Fruit fly (Drosophila melanogaster) whole organism, wandering third instar larva: Measurements from ENCODE around the gene armi.
A peak's percentile ranks its signal among the peaks of the same experiment; 100 is the strongest.

ENCODE experiments used
- CrebA ChIP-seq: fragments of 200-800 bp; sonication (Bioruptor generic); optimal IDR thresholded peaks from 2 replicates; lab custom pipeline; 2016; ENCODE audit warnings: missing biosample characterization, mild to moderate bottlenecking, missing genetic modification characterization, borderline replicate concordance
- Dfd ChIP-seq: fragments of >200 bp; optimal IDR thresholded peaks from 2 replicates; lab custom pipeline; 2017; ENCODE audit warnings: missing biosample characterization, missing genetic modification characterization
- Dif ChIP-seq: fragments of 200-275, 200-300 bp; sonication (Bioruptor generic); optimal IDR thresholded peaks from 2 replicates; lab custom pipeline; 2018; ENCODE audit warnings: missing biosample characterization, missing genetic modification characterization; ENCODE audit not compliant: partially characterized antibody
- HLH106 ChIP-seq: fragments of 200-800 bp; optimal IDR thresholded peaks from 3 replicates; lab custom pipeline; 2019; ENCODE audit warnings: missing biosample characterization, mild to moderate bottlenecking, missing genetic modification characterization, moderate library complexity
- Hnf4 ChIP-seq: fragments of 200-800 bp; sonication (Bioruptor generic); optimal IDR thresholded peaks from 2 replicates; lab custom pipeline; 2016; ENCODE audit warnings: missing biosample characterization, mild to moderate bottlenecking, missing genetic modification characterization
- Hr83 ChIP-seq: fragments of 200-300 bp; sonication (Bioruptor generic); optimal IDR thresholded peaks from 2 replicates; lab custom pipeline; 2016; ENCODE audit warnings: missing biosample characterization, mild to moderate bottlenecking, missing genetic modification characterization, moderate library complexity; ENCODE audit not compliant: poor library complexity, severe bottlenecking
- Jra ChIP-seq: sonication (Bioruptor generic); optimal IDR thresholded peaks from 2 replicates; lab custom pipeline; 2016; ENCODE audit warnings: missing biosample characterization, missing genetic modification characterization
- Mio ChIP-seq: sonication (Bioruptor generic); optimal IDR thresholded peaks from 2 replicates; lab custom pipeline; 2016; ENCODE audit warnings: missing biosample characterization, missing genetic modification characterization
- Myc ChIP-seq: fragments of >200 bp; optimal IDR thresholded peaks from 2 replicates; lab custom pipeline; 2017
- N ChIP-seq: fragments of >200 bp; optimal IDR thresholded peaks from 2 replicates; lab custom pipeline; 2018; ENCODE audit warnings: missing biosample characterization, missing external identifiers, missing genetic modification characterization
- OdsH ChIP-seq: fragments of 200-800 bp; sonication (Bioruptor generic); optimal IDR thresholded peaks from 2 replicates; lab custom pipeline; 2016; ENCODE audit warnings: missing biosample characterization, mild to moderate bottlenecking, missing genetic modification characterization
- Rel ChIP-seq, 2 experiments: fragments of 200-800 bp; sonication (Bioruptor generic) in 1 of 2; optimal IDR thresholded peaks; 2 replicates in 1 of 2; 3 replicates in 1 of 2; lab custom pipeline; 2016 to 2019; ENCODE audit warnings: mild to moderate bottlenecking in 2 of 2, missing biosample characterization in 2 of 2, missing genetic modification characterization in 2 of 2, moderate library complexity in 1 of 2
- Sp1 ChIP-seq: fragments of 200-800 bp; sonication (Bioruptor generic); optimal IDR thresholded peaks from 3 replicates; lab custom pipeline; 2019; ENCODE audit warnings: missing biosample characterization, mild to moderate bottlenecking, missing genetic modification characterization, moderate library complexity
- dl ChIP-seq, 2 experiments: fragments of 175-275, 200-275 bp in 1 of 2; fragments of 200-275 bp in 1 of 2; sonication (Bioruptor generic); optimal IDR thresholded peaks; lab custom pipeline; 2018; ENCODE audit warnings: mild to moderate bottlenecking in 2 of 2, missing biosample characterization in 2 of 2, missing genetic modification characterization in 2 of 2, moderate library complexity in 2 of 2; ENCODE audit not compliant: partially characterized antibody in 2 of 2, insufficient read depth in 1 of 2
- dsf ChIP-seq: sonication (Bioruptor generic); optimal IDR thresholded peaks from 2 replicates; lab custom pipeline; 2016; ENCODE audit warnings: missing biosample characterization, missing genetic modification characterization, borderline replicate concordance
- ey ChIP-seq: fragments of 200-800 bp; sonication (Bioruptor generic); optimal IDR thresholded peaks from 2 replicates; lab custom pipeline; 2016; ENCODE audit warnings: missing biosample characterization, missing genetic modification characterization
- foxo ChIP-seq, 2 experiments: fragments of 200-800 bp; sonication (Bioruptor generic); optimal IDR thresholded peaks; 2 replicates in 1 of 2; 3 replicates in 1 of 2; lab custom pipeline; 2016 to 2017; ENCODE audit warnings: missing biosample characterization in 2 of 2, missing genetic modification characterization in 2 of 2
- fru ChIP-seq: fragments of 200-800 bp; sonication (Bioruptor generic); optimal IDR thresholded peaks from 3 replicates; lab custom pipeline; 2016; ENCODE audit warnings: missing biosample characterization, mild to moderate bottlenecking, missing genetic modification characterization
- h ChIP-seq: fragments of 200-800 bp; sonication (Bioruptor generic); optimal IDR thresholded peaks from 3 replicates; lab custom pipeline; 2016; ENCODE audit warnings: missing biosample characterization, mild to moderate bottlenecking, missing genetic modification characterization
- jim ChIP-seq: fragments of 175-275, 200-325 bp; sonication (Bioruptor generic); optimal IDR thresholded peaks from 2 replicates; lab custom pipeline; 2016; ENCODE audit warnings: missing biosample characterization, mild to moderate bottlenecking, missing genetic modification characterization
- lola ChIP-seq: fragments of >200 bp; optimal IDR thresholded peaks from 2 replicates; lab custom pipeline; 2017; ENCODE audit warnings: missing biosample characterization, missing genetic modification characterization
- pan ChIP-seq: fragments of >200 bp; optimal IDR thresholded peaks from 2 replicates; lab custom pipeline; 2017
- psq ChIP-seq: fragments of 200-800 bp; sonication (Bioruptor generic); optimal IDR thresholded peaks from 3 replicates; lab custom pipeline; 2017; ENCODE audit warnings: missing biosample characterization, mild to moderate bottlenecking, missing genetic modification characterization, moderate library complexity
- rgr ChIP-seq: fragments of 200-800 bp; sonication (Bioruptor generic); optimal IDR thresholded peaks from 3 replicates; lab custom pipeline; 2016; ENCODE audit warnings: missing biosample characterization, mild to moderate bottlenecking, missing genetic modification characterization
- tai ChIP-seq: sonication (Bioruptor generic); optimal IDR thresholded peaks from 2 replicates; lab custom pipeline; 2016; ENCODE audit warnings: missing biosample characterization, missing genetic modification characterization
- woc ChIP-seq: sonication (Bioruptor generic); optimal IDR thresholded peaks from 2 replicates; lab custom pipeline; 2016; ENCODE audit warnings: missing biosample characterization, mild to moderate bottlenecking, missing genetic modification characterization

Gene armi

DNA sequence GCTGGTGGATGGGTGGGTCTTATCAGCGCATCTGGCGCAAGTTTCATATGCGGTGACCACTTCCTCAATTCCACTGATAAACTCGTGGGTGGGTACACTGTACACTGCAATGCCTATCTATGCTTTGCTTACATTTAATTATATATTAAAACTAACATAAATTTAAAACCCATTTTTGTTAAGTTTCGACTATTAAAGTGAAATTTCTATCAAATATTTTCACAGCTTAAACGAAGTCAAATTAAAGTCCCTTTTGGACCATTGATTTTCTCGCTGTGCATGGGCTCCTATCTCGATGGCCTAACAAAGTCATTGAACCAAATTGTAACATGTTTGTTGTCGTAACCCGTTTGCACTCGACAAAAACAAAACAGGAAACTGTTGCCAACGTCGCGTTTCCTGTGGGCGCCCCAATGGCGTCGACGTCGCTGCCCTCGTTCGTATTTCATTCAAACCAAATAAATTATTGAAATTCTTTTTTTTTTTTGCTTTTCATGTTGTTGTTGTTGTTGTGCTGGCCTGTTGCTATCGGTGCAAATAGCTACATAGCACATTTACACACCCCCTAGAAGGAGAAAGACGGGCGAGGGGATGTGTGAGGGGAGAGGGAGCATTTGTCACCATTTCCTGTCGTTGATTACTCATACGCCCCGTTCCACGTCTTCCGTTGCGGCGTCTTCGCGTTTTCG, 28.3 kb upstream of the armi start (continued):
- TF ChIP-seq dsf (GFP tag; lab: Kevin White, UChicago) = no peak
- TF ChIP-seq h = peak; percentile 82
- TF ChIP-seq woc = no peak
- no peak for TF ChIP-seq jim
- peak in 1 of 2 experiments; percentile 85 for TF ChIP-seq foxo (GFP tag; optimal IDR thresholded peaks at IDR 0.05; lab: Kevin White, UChicago)
- no peak for TF ChIP-seq Dif (GFP tag; lab: Kevin White, UChicago)
- TF ChIP-seq fru (GFP tag; lab: Kevin White, UChicago) = peak; percentile 77
- TF ChIP-seq Myc = no peak
- no peak for TF ChIP-seq CrebA
- peak; percentile 79 for TF ChIP-seq HLH106 (tag; lab: Kevin White, UChicago)
- no peak for TF ChIP-seq dl (GFP tag; optimal IDR thresholded peaks at IDR 0.05; lab: Kevin White, UChicago; ENCODE audit: insufficient read depth in 1 of 2, partially characterized antibody in 2 of 2)
- no peak for TF ChIP-seq Mio (GFP tag; lab: Kevin White, UChicago)
- TF ChIP-seq tai = peak; percentile 56

DNA sequence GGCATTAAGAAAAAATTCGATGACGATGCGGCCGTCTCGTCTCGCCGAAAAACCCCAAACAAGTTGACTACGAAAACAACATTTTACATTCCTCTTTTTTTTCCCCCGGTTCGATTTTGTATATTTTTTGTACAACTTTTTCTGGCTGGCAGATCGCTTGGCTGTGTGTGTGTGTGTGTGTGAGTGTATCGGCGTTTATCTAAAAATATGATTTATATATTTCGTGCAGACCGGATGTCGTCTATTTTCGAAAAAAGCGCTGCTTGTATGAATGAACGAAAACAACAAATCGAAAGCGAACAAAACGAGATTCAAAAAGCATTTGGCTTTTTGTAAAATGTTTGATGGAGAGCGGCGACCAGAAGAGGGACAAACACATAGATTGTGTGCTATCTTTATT, 27.2 kb upstream of the armi start:
- TF ChIP-seq HLH106 (tag; lab: Kevin White, UChicago) (no peak), Dfd (GFP tag; lab: Kevin White, UChicago) (peak; percentile 56)

DNA sequence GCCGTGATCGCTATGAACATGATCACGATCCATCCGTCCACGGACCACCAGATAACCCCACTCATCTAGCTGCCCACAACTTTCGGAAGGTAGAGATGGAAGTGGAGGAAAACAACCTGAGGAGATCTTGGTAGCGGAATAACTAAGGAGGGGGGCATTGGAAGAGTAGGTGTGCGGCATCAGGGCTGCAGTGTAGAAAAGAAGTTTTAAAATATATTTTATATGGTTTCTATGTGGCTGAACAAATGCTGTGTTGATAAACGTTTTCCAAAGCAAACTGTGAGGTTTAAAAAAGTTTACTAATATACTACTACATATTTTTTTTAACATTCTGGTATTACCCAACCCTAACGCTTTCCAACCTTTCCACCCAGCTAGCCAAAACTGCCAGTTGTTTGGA, 26.2 kb upstream of the armi start:
- TF ChIP-seq ey (GFP tag; lab: Kevin White, UChicago) (no peak), tai (no peak), Hnf4 (no peak), Dfd (GFP tag; lab: Kevin White, UChicago) (no peak), N (GFP tag; lab: Kevin White, UChicago) (no peak)

DNA sequence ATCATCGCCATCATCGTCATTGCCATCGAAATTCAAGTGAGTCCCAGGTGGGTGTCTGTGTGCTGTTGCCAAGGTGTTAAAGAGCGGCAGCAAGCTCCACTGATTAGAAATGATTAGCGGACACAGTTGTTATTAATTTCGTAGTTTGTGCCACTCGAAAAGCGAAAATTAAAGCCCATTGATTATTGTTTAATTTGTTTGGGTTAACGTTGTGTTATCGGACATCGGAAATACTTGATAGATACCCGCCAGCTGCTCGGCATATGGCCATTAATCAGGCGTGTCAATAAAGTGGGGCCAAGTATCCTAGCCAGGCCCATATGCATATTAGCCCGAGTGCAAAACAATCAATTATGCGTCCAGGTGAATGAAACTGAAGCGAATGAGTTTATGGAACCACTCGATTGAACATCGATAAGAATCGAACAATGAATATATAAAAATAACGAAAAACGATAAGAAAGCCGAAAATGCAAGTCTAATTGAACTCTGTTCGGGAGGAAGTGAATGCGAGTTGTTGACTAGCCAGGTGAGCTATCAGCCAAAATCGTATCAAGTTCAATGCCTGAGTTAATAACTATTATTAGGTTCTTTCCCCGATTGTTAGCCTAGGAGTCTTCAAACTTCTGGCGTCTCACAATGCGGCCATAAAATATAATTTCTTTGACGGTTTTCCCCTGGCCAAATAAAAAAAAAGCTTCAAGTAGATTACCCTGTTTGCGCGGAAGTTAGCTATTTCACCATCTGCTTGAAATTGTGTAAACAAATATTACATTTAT, 25.4 kb upstream of the armi start:
- TF ChIP-seq Myc (no peak), h (peak; percentile 36), Rel (GFP tag; optimal IDR thresholded peaks at IDR 0.05; lab: Kevin White, UChicago) (no peak), Rel (tag; optimal IDR thresholded peaks at IDR 0.05; lab: Kevin White, UChicago) (peak; percentile 96), ey (GFP tag; lab: Kevin White, UChicago) (no peak), Jra (GFP tag; lab: Kevin White, UChicago) (no peak), Sp1 (GFP tag; lab: Kevin White, UChicago) (no peak), Hnf4 (no peak), pan (no peak), dl (GFP tag; optimal IDR thresholded peaks at IDR 0.05; lab: Kevin White, UChicago; ENCODE audit: insufficient read depth in 1 of 2, partially characterized antibody in 2 of 2) (peak in 1 of 2 experiments; percentile 14), CrebA (peak; percentile 85)

DNA sequence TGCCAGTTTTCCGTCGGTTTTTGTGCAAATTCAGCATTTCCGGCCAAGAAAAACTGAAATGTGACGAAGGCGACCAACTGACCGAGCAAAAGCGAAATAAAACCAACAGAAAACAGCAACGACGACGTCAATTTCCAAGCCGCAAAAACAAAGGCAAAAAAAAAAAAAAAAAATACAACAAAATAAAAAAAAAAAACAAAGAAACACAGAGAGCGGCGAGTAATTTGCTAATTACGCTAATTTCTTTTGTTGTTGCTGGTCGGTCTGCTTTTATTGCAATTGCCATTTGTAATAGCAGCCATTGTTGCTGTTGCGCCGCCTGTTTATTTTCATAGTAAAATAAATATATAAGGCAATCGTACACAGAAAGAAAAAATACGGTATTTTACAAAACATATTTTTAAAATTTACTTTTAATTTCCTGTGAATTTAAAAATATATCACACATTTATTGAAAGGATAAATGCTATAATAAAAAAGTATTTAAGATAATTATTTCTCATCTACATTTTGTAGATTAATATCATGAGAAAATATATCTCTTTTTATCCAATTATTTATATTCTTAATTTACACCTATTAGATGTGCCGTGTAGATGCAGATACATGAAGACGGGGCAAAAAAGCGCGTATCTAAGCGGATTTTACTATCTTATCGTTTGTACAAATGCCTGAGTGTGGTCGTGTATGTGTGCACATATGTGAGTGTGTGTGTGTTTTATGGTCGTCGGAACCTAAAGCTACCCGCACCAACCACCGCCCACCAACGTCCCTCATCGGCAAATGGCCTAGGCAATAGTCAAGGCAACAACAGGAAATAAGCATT, 24.1 kb upstream of the armi start:
- TF ChIP-seq h (peak; percentile 42), Hnf4 (no peak), tai (peak; percentile 42), psq (GFP tag; lab: Kevin White, UChicago) (peak; percentile 65), N (GFP tag; lab: Kevin White, UChicago) (no peak), rgr (GFP tag; lab: Kevin White, UChicago) (peak; percentile 32), Sp1 (GFP tag; lab: Kevin White, UChicago) (peak; percentile 73), fru (GFP tag; lab: Kevin White, UChicago) (peak; percentile 9), OdsH (GFP tag; lab: Kevin White, UChicago) (peak; percentile 61), lola (GFP tag; lab: Kevin White, UChicago) (no peak), Hr83 (GFP tag; lab: Kevin White, UChicago) (no peak), foxo (GFP tag; optimal IDR thresholded peaks at IDR 0.05; lab: Kevin White, UChicago) (peak in 1 of 2 experiments; percentile 50), HLH106 (tag; lab: Kevin White, UChicago) (peak; percentile 64), dl (GFP tag; optimal IDR thresholded peaks at IDR 0.05; lab: Kevin White, UChicago; ENCODE audit: insufficient read depth in 1 of 2, partially characterized antibody in 2 of 2) (peak in 1 of 2 experiments; percentile 34)
